Fruit fly (Drosophila melanogaster) whole organism, pupa: ENCODE data around the gene grsm.
A peak's percentile ranks its signal among the peaks of the same experiment; 100 is the strongest.

Experiments used
- CG10348 ChIP-seq: fragments of 200-800 bp; sonication (Bioruptor generic); IDR thresholded peaks from 2 replicates; pipeline ENCODE4 v1.3.6; 2022; ENCODE audit warnings: missing biosample characterization, missing genetic modification characterization
- CG12605 ChIP-seq: fragments of 200-800 bp; sonication (Bioruptor generic); IDR thresholded peaks from 2 replicates; pipeline ENCODE4 v1.3.6; 2022; ENCODE audit warnings: missing biosample characterization, missing genetic modification characterization
- CG13204 ChIP-seq: fragments of 200-800 bp; sonication (Bioruptor generic); optimal IDR thresholded peaks from 2 replicates; lab custom pipeline; 2018; ENCODE audit warnings: missing biosample characterization, mild to moderate bottlenecking, missing genetic modification characterization, moderate library complexity
- CG14655 ChIP-seq: fragments of 200-800 bp; sonication (Bioruptor generic); optimal IDR thresholded peaks from 3 replicates; lab custom pipeline; 2017; ENCODE audit warnings: mild to moderate bottlenecking, missing biosample characterization, missing genetic modification reagents, missing genetic modification characterization
- CG15710 ChIP-seq: fragments of 200-800 bp; sonication (Bioruptor generic); optimal IDR thresholded peaks from 2 replicates; lab custom pipeline; 2018; ENCODE audit warnings: missing biosample characterization, mild to moderate bottlenecking, missing genetic modification characterization, moderate library complexity
- CG17806 ChIP-seq: fragments of 200-800 bp; sonication (Bioruptor generic); optimal IDR thresholded peaks from 2 replicates; lab custom pipeline; 2018; ENCODE audit warnings: missing biosample characterization, mild to moderate bottlenecking, missing genetic modification characterization, moderate library complexity
- CG32121 ChIP-seq: fragments of 200-800 bp; sonication (Bioruptor generic); IDR thresholded peaks from 2 replicates; pipeline ENCODE4 v1.3.6; 2022; ENCODE audit warnings: missing biosample characterization, missing genetic modification characterization
- CG34367 ChIP-seq: fragments of 200-800 bp; sonication (Bioruptor generic); optimal IDR thresholded peaks from 2 replicates; lab custom pipeline; 2018; ENCODE audit warnings: missing biosample characterization, mild to moderate bottlenecking, missing genetic modification characterization
- CG4496 ChIP-seq: fragments of 200-800 bp; sonication (Bioruptor generic); IDR thresholded peaks from 3 replicates; pipeline ENCODE4 v1.3.6; 2022; ENCODE audit warnings: missing biosample characterization, missing genetic modification characterization
- CG8159 ChIP-seq: fragments of 200-800 bp; sonication (Bioruptor generic); optimal IDR thresholded peaks from 3 replicates; lab custom pipeline; 2018; ENCODE audit warnings: missing biosample characterization, mild to moderate bottlenecking, missing genetic modification characterization, moderate library complexity
- CG8301 ChIP-seq: fragments of 200-800 bp; sonication (Bioruptor generic); optimal IDR thresholded peaks from 2 replicates; lab custom pipeline; 2018; ENCODE audit warnings: missing biosample characterization, mild to moderate bottlenecking, missing genetic modification characterization
- CG9948 ChIP-seq: fragments of 200-800 bp; sonication (Bioruptor generic); optimal IDR thresholded peaks from 2 replicates; lab custom pipeline; 2018; ENCODE audit warnings: missing biosample characterization, mild to moderate bottlenecking, missing genetic modification characterization, moderate library complexity
- D1 ChIP-seq: fragments of 200-800 bp; sonication (Bioruptor generic); optimal IDR thresholded peaks from 2 replicates; lab custom pipeline; 2018; ENCODE audit warnings: missing biosample characterization, mild to moderate bottlenecking, missing genetic modification characterization, moderate library complexity
- EcR ChIP-seq: fragments of 200-800 bp; sonication (Bioruptor generic); optimal IDR thresholded peaks from 3 replicates; lab custom pipeline; 2019; ENCODE audit warnings: missing biosample characterization, missing genetic modification characterization, mild to moderate bottlenecking, moderate library complexity, missing genetic modification reagents
- Ets98B ChIP-seq: fragments of 200-800 bp; sonication (Bioruptor generic); IDR thresholded peaks from 2 replicates; pipeline ENCODE4 v1.3.6; 2022; ENCODE audit warnings: missing biosample characterization, missing genetic modification characterization
- Pif1A ChIP-seq: fragments of 200-800 bp; sonication (Bioruptor generic); optimal IDR thresholded peaks from 3 replicates; lab custom pipeline; 2016; ENCODE audit warnings: missing biosample characterization, missing genetic modification characterization
- Pif1B ChIP-seq: fragments of 200-800 bp; sonication (Bioruptor generic); optimal IDR thresholded peaks from 3 replicates; lab custom pipeline; 2016; ENCODE audit warnings: missing biosample characterization, missing genetic modification characterization
- Snoo ChIP-seq: fragments of 200-800 bp; sonication (Bioruptor generic); optimal IDR thresholded peaks from 3 replicates; lab custom pipeline; 2017; ENCODE audit warnings: missing biosample characterization, mild to moderate bottlenecking, missing genetic modification characterization, inconsistent platforms
- fd96Ca ChIP-seq: fragments of 200-800 bp; sonication (Bioruptor generic); IDR thresholded peaks from 3 replicates; pipeline ENCODE4 v1.3.6; 2022; ENCODE audit warnings: missing biosample characterization, missing genetic modification characterization
- gl ChIP-seq: fragments of 200-800 bp; sonication (Bioruptor generic); optimal IDR thresholded peaks from 2 replicates; lab custom pipeline; 2018; ENCODE audit warnings: missing biosample characterization, mild to moderate bottlenecking, missing genetic modification characterization
- rn ChIP-seq: fragments of 200-800 bp; sonication (Bioruptor generic); IDR thresholded peaks from 2 replicates; pipeline ENCODE4 v1.3.6; 2022; ENCODE audit warnings: missing biosample characterization, missing genetic modification characterization

The grsm gene

DNA sequence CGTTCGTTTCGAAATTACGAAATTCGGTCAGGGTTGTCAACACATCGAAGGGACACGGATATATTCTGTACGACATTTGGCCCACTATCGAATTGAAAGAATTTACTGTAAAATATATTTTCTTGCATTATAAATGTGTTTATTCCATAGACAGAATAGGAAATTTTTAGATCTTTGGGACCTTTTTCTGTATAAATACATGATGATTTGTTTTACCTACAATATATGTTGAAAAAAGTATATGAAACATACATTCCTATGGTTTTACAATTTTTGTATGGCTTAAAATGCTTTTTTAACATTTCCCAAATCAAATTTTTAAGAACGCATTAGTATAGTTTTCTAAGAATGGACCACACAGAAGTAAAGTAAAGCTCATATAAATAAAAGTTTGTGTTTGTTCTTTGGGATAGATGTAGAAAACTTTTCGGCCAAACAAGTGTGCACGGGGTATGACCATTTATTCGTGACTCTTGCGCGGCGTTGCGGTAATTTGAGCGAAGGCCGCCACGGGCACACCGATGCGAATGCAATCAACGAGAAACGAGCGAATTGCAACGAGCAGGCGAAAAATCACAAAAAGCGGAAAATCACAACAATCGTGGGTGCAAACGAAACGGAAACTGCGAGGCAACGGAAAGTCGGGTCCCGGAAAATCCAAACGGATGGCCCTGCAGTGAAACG lies 30.2 kb upstream of the grsm start, which contains the start of the genes CG17327, CG44194 and CG7518:
Gene CG17327, minus strand, starts transcription at position 177 of the 684 bp plus-strand sequence.
Gene CG44194, minus strand, starts transcription at position 177 of the 684 bp plus-strand sequence.
Gene CG7518, plus strand, starts transcription at position 540 of the 684 bp plus-strand sequence.
- TF ChIP-seq CG4496 (GFP tag; lab: Robert Waterston, UW) (0 out of 3 replicates have a peak, but pooled peaks have one; percentile 11), Ets98B (0 out of 2 replicates have a peak, but pooled peaks have one; percentile 15), CG8159 (no peak), rn (GFP tag; lab: Robert Waterston, UW) (no peak), CG32121 (GFP tag; lab: Robert Waterston, UW) (no peak), Snoo (tag; lab: Kevin White, UChicago) (no peak), CG9948 (tag; lab: Kevin White, UChicago) (no peak), CG10348 (GFP tag; lab: Robert Waterston, UW) (no peak), CG34367 (tag; lab: Kevin White, UChicago) (no peak)

DNA sequence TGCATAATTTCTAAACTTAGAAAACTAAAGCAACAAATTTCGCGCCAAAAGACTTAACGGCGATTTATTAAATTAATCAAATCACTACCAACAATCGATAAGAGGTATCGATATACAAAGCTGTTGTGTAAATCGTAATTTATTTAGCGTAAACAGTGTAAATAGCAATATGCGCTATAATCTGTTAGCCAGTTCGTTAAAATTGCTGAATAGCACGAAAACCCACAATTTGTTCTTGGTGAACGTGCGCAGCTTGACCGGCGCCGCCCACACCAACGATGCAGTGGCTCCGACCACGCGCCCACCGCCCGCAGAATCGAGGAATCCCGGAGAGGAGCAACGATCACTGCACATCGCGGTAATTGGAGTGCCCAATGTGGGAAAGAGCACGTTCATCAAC lies 28.0 kb upstream of the grsm start, which contains the start of gene CG7488:
Gene CG7488, plus strand, starts transcription at position 99 of the 400 bp plus-strand sequence.
- TF ChIP-seq CG12605 (GFP tag; lab: Robert Waterston, UW) (no peak), Snoo (tag; lab: Kevin White, UChicago) (no peak), CG10348 (GFP tag; lab: Robert Waterston, UW) (no peak), Pif1A (GFP tag; lab: Kevin White, UChicago) (no peak), rn (GFP tag; lab: Robert Waterston, UW) (no peak), fd96Ca (GFP tag; lab: Robert Waterston, UW) (no peak), CG14655 (GFP tag; lab: Kevin White, UChicago) (no peak), Ets98B (no peak), CG4496 (GFP tag; lab: Robert Waterston, UW) (no peak), CG34367 (tag; lab: Kevin White, UChicago) (no peak), CG8159 (no peak), CG8301 (tag; lab: Kevin White, UChicago) (no peak), CG17806 (no peak), gl (tag; lab: Kevin White, UChicago) (no peak), CG13204 (no peak)

DNA sequence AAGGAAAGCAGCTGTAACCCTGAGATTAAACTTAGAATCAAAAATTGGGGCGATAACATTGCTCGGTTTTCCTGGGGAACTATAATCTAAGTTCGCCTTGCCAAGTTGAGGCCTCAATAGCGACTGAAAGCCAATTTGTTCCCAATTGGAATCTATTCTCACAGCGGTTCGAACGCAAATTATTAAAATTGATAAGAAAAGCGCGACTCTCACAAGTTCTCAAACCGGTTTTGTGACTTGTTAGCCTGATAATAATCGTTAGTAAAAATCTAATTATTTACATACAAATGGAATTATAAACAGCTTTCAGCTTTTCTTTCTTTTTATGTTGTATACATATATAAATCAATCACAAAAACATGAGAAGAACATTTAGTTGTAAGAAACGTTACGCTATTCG lies 27.5 kb upstream of the grsm start, which contains the start of gene yellow-f2:
Gene yellow-f2, minus strand, starts transcription at position 101 of the 400 bp plus-strand sequence.
- TF ChIP-seq Pif1A (GFP tag; lab: Kevin White, UChicago) (no peak), EcR (GFP tag; lab: Kevin White, UChicago) (no peak), CG10348 (GFP tag; lab: Robert Waterston, UW) (no peak), D1 (tag; lab: Kevin White, UChicago) (no peak), Ets98B (no peak), CG34367 (tag; lab: Kevin White, UChicago) (no peak)

DNA sequence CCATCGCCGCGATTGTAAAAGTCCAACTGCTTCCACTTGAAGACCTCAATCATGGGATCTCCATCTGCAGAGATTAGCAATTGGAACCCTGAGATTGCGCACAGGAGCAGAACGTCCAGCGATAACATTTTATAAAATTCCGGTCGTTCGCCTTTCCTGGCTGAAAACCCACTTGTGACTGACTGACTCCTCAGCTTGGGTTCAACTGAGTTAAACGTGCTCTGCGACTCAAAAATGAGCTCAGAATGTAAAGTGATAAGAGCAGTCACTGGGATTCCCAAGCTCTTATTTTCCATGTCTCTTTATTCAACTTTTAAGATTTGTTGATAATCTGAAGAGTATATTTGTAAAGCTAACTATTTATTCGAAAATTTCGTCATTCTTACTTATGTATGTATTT lies 25.5 kb upstream of the grsm start, which contains the start of gene yellow-f:
Gene yellow-f, minus strand, starts transcription at position 184 of the 400 bp plus-strand sequence.
- TF ChIP-seq CG4496 (GFP tag; lab: Robert Waterston, UW) (no peak), EcR (GFP tag; lab: Kevin White, UChicago) (peak; percentile 92)

DNA sequence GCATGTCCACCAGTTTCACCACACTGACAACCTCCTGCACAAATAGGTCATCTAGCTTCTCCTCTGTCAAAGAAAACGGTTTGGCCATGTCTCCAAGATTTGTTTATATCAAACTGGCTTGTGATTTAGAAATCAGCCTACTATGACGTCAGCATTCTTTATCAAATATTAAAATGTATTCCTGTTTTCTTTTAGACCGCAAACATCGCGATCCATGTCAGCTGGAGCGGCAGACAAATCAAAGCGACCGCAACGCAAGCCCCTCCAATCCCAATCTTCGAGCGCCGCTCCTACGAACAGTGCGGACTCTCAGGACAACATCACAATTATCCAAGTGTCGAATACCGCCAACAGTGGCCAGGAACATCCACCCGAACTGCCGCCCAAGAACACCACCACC lies 20.9 kb upstream of the grsm start, which contains the start of gene CG14383:
Gene CG14383, minus strand, starts transcription at position 101 of the 400 bp plus-strand sequence.
- TF ChIP-seq CG13204 (no peak), EcR (GFP tag; lab: Kevin White, UChicago) (no peak), CG8301 (tag; lab: Kevin White, UChicago) (no peak), CG34367 (tag; lab: Kevin White, UChicago) (no peak), gl (tag; lab: Kevin White, UChicago) (no peak), D1 (tag; lab: Kevin White, UChicago) (no peak), CG14655 (GFP tag; lab: Kevin White, UChicago) (no peak), CG10348 (GFP tag; lab: Robert Waterston, UW) (no peak), Ets98B (no peak), fd96Ca (GFP tag; lab: Robert Waterston, UW) (no peak), Pif1B (GFP tag; lab: Kevin White, UChicago) (no peak), CG9948 (tag; lab: Kevin White, UChicago) (no peak), Pif1A (GFP tag; lab: Kevin White, UChicago) (no peak), CG17806 (no peak)

DNA sequence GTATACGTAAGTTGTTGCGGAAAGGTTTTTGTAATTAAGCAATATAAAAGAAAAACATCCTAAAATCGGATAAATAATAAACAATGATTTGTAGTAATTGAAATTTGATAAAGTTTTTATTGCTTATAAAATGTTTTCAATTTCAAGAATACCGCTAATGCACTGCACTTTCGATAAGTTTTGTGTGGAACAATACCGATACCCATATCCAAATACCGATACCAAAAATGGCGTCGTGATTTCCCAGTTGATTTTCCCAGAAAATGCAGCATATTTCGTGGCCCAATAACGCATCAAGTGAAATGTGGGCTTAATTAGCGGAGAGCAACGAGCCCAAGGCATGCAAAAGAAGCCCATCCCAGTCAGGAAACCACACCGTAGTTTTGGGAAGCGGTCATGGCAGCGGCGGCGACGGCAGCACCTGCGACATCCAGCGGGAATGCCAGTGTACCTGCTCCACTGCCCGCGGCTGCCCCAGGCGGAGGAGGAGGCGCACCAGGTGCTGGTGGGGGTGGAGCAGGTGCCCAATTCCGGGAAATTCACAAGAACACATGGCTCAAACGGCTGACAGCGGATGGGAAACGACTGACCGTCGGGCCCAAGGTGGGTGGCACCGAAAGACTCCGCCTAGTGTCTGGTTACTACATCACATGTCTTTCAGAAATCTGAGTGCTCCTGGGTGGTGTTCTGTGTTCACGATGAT lies 18.5 kb upstream of the grsm start, which contains the start of gene CG31342:
Gene CG31342, plus strand, starts transcription at position 214 of the 703 bp plus-strand sequence.
- TF ChIP-seq CG14655 (GFP tag; lab: Kevin White, UChicago) (no peak), CG15710 (tag; lab: Kevin White, UChicago) (peak; percentile 34), CG12605 (GFP tag; lab: Robert Waterston, UW) (no peak), CG10348 (GFP tag; lab: Robert Waterston, UW) (no peak), Pif1A (GFP tag; lab: Kevin White, UChicago) (no peak), CG4496 (GFP tag; lab: Robert Waterston, UW) (no peak), CG32121 (GFP tag; lab: Robert Waterston, UW) (peak; percentile 27; the same call in 1 of the 2 replicates), fd96Ca (GFP tag; lab: Robert Waterston, UW) (no peak), CG8159 (no peak), CG17806 (peak; percentile 27), Pif1B (GFP tag; lab: Kevin White, UChicago) (no peak), D1 (tag; lab: Kevin White, UChicago) (no peak), Snoo (tag; lab: Kevin White, UChicago) (peak; percentile 6), EcR (GFP tag; lab: Kevin White, UChicago) (no peak), gl (tag; lab: Kevin White, UChicago) (no peak), CG34367 (tag; lab: Kevin White, UChicago) (no peak), rn (GFP tag; lab: Robert Waterston, UW) (no peak), CG8301 (tag; lab: Kevin White, UChicago) (no peak), Ets98B (no peak; the same call in 1 of the 2 replicates), CG9948 (tag; lab: Kevin White, UChicago) (peak; percentile 38)
